Worm (Caenorhabditis elegans): ENCODE data around the gene F13A7.12.

F13A7.12 gene

ce11 chrV:16406357-16406756, 10.5 kb downstream of the F13A7.12 start (continued):
- no peak for TF ChIP-seq F16B12.6 (tag; optimal IDR thresholded peaks at IDR 0.05)
- TF ChIP-seq snu-23 (GFP tag; optimal IDR thresholded peaks at IDR 0.05): no peak

- no peak for TF ChIP-seq unc-62 (GFP tag; optimal IDR thresholded peaks at IDR 0.05)
- TF ChIP-seq sptf-1 (tag; optimal IDR thresholded peaks at IDR 0.05): no peak
- no peak for TF ChIP-seq mef-2 (tag; optimal IDR thresholded peaks at IDR 0.05)
- TF ChIP-seq C34B4.2 (tag; optimal IDR thresholded peaks at IDR 0.05): no peak
- TF ChIP-seq efl-1 (optimal IDR thresholded peaks at IDR 0.05): no peak
- TF ChIP-seq efl-1 (GFP tag; optimal IDR thresholded peaks at IDR 0.05 in 1 of 2): no peak
- no peak for TF ChIP-seq ceh-63 (GFP tag; optimal IDR thresholded peaks at IDR 0.05)
- TF ChIP-seq unc-130 (tag; optimal IDR thresholded peaks at IDR 0.05): no peak
- no peak for TF ChIP-seq Y116A8C.19 (tag; optimal IDR thresholded peaks at IDR 0.05; ENCODE audit: borderline replicate concordance)
- TF ChIP-seq pag-3 (tag; optimal IDR thresholded peaks at IDR 0.05; ENCODE audit: borderline replicate concordance, insufficient read depth): no peak
- TF ChIP-seq nhr-90 (tag; optimal IDR thresholded peaks at IDR 0.05; ENCODE audit: poor library complexity): no peak
- TF ChIP-seq fos-1 (tag; optimal IDR thresholded peaks at IDR 0.05): no peak
- TF ChIP-seq unc-86 (tag; optimal IDR thresholded peaks at IDR 0.05): no peak
- no peak for TF ChIP-seq nhr-28 (tag; optimal IDR thresholded peaks at IDR 0.05)
- no peak for TF ChIP-seq grh-1 (GFP tag; IDR thresholded peaks at IDR 0.05)
- no peak for TF ChIP-seq alr-1 (tag; optimal IDR thresholded peaks at IDR 0.05; ENCODE audit: borderline replicate concordance)
- TF ChIP-seq ztf-11 (tag; optimal IDR thresholded peaks at IDR 0.05): no peak
- TF ChIP-seq tlp-1 (tag; optimal IDR thresholded peaks at IDR 0.05): no peak
- TF ChIP-seq mdl-1 (tag; optimal IDR thresholded peaks at IDR 0.05): no peak
- no peak for TF ChIP-seq efl-3 (GFP tag; optimal IDR thresholded peaks at IDR 0.05)
- no peak for TF ChIP-seq nhr-84 (tag; optimal IDR thresholded peaks at IDR 0.05)
Measured at ce11 chrV:16407663-16408062, 11.8 kb downstream of the F13A7.12 start, which contains the start of gene F26D2.3. F26D2.3 (plus strand) TSS chrV:16407963.

DNA sequence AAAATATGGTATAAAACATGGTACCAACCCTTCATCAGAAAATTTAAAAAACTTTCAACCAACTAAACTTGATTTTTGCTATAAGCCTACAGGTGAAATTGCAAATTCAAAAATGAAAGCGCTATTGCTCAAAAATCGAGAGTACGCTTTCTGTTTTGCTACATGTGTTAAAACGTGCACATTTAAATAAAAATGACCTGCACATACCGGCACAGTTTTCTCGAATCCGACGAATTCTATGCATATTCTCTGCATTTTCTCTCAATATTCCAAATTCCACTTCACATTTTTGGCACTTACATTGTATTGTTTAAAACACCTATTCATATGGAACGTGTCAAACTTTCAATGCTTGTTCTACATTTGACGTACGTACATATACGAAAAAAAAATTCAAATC, 14.7 kb downstream of the F13A7.12 start, which contains the start of gene srh-145:
srh-145 (plus strand) TSS at position 193 of the 400 bp plus-strand sequence.
- no peak for TF ChIP-seq elt-3 (tag; optimal IDR thresholded peaks at IDR 0.05)
- TF ChIP-seq pqm-1 (tag; optimal IDR thresholded peaks at IDR 0.05): no peak

DNA sequence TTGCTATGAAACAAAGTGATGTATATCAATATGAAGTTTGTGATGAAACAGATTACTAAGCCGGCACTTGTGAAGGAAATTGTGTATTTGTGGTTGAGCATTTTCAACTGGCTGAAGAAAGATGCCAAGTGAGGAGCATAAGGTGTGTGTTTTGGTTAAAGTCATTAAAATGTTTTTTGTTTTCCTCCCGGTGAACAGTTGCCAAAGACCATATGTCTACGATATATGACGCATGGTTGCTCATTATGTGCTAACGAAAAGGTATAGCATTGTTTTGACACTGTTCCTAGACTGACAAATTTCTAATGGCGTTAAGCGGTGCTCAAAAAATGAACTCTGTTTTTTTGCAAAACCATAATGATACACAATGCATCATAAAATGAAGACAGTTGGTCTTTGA, 21.2 kb downstream of the F13A7.12 start, which contains the start of gene str-55:
str-55 (minus strand) TSS at position 101 of the 400 bp plus-strand sequence.
- TF ChIP-seq lin-35 (GFP tag; optimal IDR thresholded peaks at IDR 0.05) (no peak), elt-2 (tag; optimal IDR thresholded peaks at IDR 0.05) (no peak), Y116A8C.19 (tag; optimal IDR thresholded peaks at IDR 0.05; ENCODE audit: borderline replicate concordance) (no peak), lir-3 (tag; optimal IDR thresholded peaks at IDR 0.05; ENCODE audit: poor library complexity) (no peak), ceh-90 (tag; optimal IDR thresholded peaks at IDR 0.05) (no peak), blmp-1 (tag; optimal IDR thresholded peaks at IDR 0.05) (no peak)

- TF ChIP-seq lin-15B (tag; optimal IDR thresholded peaks at IDR 0.05) (no peak), egl-13 (tag; optimal IDR thresholded peaks at IDR 0.05) (no peak), pax-3 (tag; optimal IDR thresholded peaks at IDR 0.05) (no peak), nhr-28 (tag; optimal IDR thresholded peaks at IDR 0.05) (no peak), nhr-84 (tag; optimal IDR thresholded peaks at IDR 0.05) (no peak), Y116A8C.19 (tag; optimal IDR thresholded peaks at IDR 0.05; ENCODE audit: borderline replicate concordance) (no peak), hpl-2 (GFP tag; optimal IDR thresholded peaks at IDR 0.05) (no peak), lin-39 (tag; optimal IDR thresholded peaks at IDR 0.05) (no peak), rnt-1 (tag; optimal IDR thresholded peaks at IDR 0.05) (no peak), skn-1 (tag; optimal IDR thresholded peaks at IDR 0.05) (no peak), tbx-2 (tag; optimal IDR thresholded peaks at IDR 0.05) (no peak), unc-86 (tag; optimal IDR thresholded peaks at IDR 0.05) (no peak), aly-2 (tag; optimal IDR thresholded peaks at IDR 0.05) (no peak), nhr-77 (tag; optimal IDR thresholded peaks at IDR 0.05) (no peak), nhr-19 (GFP tag; conservative IDR thresholded peaks at IDR 0.05) (no peak), hlh-17 (GFP tag; optimal IDR thresholded peaks at IDR 0.05; ENCODE audit: borderline replicate concordance) (no peak), ceh-90 (tag; optimal IDR thresholded peaks at IDR 0.05) (no peak), nhr-76 (tag; optimal IDR thresholded peaks at IDR 0.05) (no peak)
Measured at ce11 chrV:16419769-16420168, 23.9 kb downstream of the F13A7.12 start, which contains the start of gene F26D2.16. F26D2.16 (minus strand) TSS chrV:16419869.

Data from whole organism, L1 larva.